Worm (Caenorhabditis elegans) whole organism, L4 larva: Measurements from ENCODE around the gene F40G12.5.

ENCODE experiments used
- ZK546.5 ChIP-seq, 2 experiments: sonication (generic microtip); optimal IDR thresholded peaks; 2 replicates each; lab custom pipeline; 2017; ENCODE audit warnings: missing biosample characterization in 2 of 2, missing genetic modification characterization in 2 of 2
- arid-1 ChIP-seq: fragments of 200-800 bp; sonication (Bioruptor generic); conservative IDR thresholded peaks from 2 replicates; pipeline ENCODE4 v1.3.6; 2022; ENCODE audit warnings: missing genetic modification reagents, missing genetic modification characterization, missing compliant biosample characterization
- ces-1 ChIP-seq: fragments of 150-350 bp; sonication (generic microtip); optimal IDR thresholded peaks from 4 replicates; lab custom pipeline; 2014; ENCODE audit warnings: missing biosample characterization, missing genetic modification reagents, missing genetic modification characterization
- daf-12 ChIP-seq: fragments of 150-350 bp; optimal IDR thresholded peaks from 2 replicates; lab custom pipeline; 2014; ENCODE audit warnings: missing biosample characterization, missing genetic modification reagents, missing genetic modification characterization
- dmd-9 ChIP-seq: fragments of 200-800 bp; sonication (Bioruptor generic); IDR thresholded peaks from 2 replicates; pipeline ENCODE4 v1.3.6; 2022; ENCODE audit warnings: missing genetic modification reagents, missing genetic modification characterization, missing compliant biosample characterization
- dve-1 ChIP-seq: sonication (generic microtip); optimal IDR thresholded peaks from 2 replicates; lab custom pipeline; 2017; ENCODE audit warnings: antibody characterized with exemption, mild to moderate bottlenecking, missing genetic modification characterization, missing compliant biosample characterization; ENCODE audit not compliant: insufficient read depth
- nhr-10 ChIP-seq: fragments of 150-350 bp; optimal IDR thresholded peaks from 2 replicates; lab custom pipeline; 2014; ENCODE audit warnings: missing biosample characterization, missing genetic modification characterization
- pha-4 ChIP-seq, 2 experiments: fragments of 150-350 bp in 1 of 2; fragments of 200-800 bp in 1 of 2; sonication (Bioruptor generic) in 1 of 2; IDR thresholded peaks in 1 of 2; optimal IDR thresholded peaks in 1 of 2; 2 replicates each; pipeline versions ENCODE4 v1.3.6 to Lab custom; 2014 to 2022; ENCODE audit warnings: missing genetic modification characterization in 2 of 2, missing genetic modification reagents in 2 of 2, missing biosample characterization in 1 of 2, missing compliant biosample characterization in 1 of 2
- snpc-4 ChIP-seq: fragments of 150-350 bp; optimal IDR thresholded peaks from 2 replicates; lab custom pipeline; 2014; ENCODE audit warnings: missing biosample characterization, missing genetic modification characterization
- spr-1 ChIP-seq: sonication (generic microtip); optimal IDR thresholded peaks from 2 replicates; lab custom pipeline; 2016; ENCODE audit warnings: mild to moderate bottlenecking, missing genetic modification characterization, missing compliant biosample characterization
- spr-3 ChIP-seq: fragments of 200-800 bp; sonication (Bioruptor generic); optimal IDR thresholded peaks from 2 replicates; lab custom pipeline; 2018; ENCODE audit warnings: mild to moderate bottlenecking, missing genetic modification characterization, missing compliant biosample characterization

- no peak for TF ChIP-seq pha-4 (GFP tag; IDR thresholded peaks at IDR 0.05; lab: Robert Waterston, UW)
- TF ChIP-seq pha-4 (tag; optimal IDR thresholded peaks at IDR 0.05; lab: Kevin White, UChicago): no peak
- TF ChIP-seq ces-1 (GFP tag; lab: Kevin White, UChicago): no peak
- TF ChIP-seq spr-1 (tag; lab: Kevin White, UChicago): no peak
- TF ChIP-seq daf-12: no peak
- TF ChIP-seq arid-1 (GFP tag; lab: Robert Waterston, UW): no peak
- TF ChIP-seq dve-1 (tag; lab: Kevin White, UChicago): no peak
- TF ChIP-seq snpc-4 (tag; lab: Kevin White, UChicago): no peak
- no peak for TF ChIP-seq spr-3
- no peak for TF ChIP-seq ZK546.5 (tag; optimal IDR thresholded peaks at IDR 0.05; lab: Kevin White, UChicago)
- TF ChIP-seq dmd-9 (GFP tag; lab: Robert Waterston, UW): no peak
- no peak for TF ChIP-seq nhr-10 (tag; lab: Kevin White, UChicago)
Observed at ce11 chrV:14260831-14261230, 9.8 kb downstream of the F40G12.5 start, which contains the start of gene F40G12.2.
